Worm (Caenorhabditis elegans): ENCODE measurements around the gene C35D10.1.

ce11 chrIII:4917077-4917476 lies 37.5 kb downstream of the C35D10.1 start, which contains the start of gene rars-1:
- TF ChIP-seq fos-1 (tag; optimal IDR thresholded peaks at IDR 0.05), result no peak
- no peak for TF ChIP-seq ceh-16 (tag; optimal IDR thresholded peaks at IDR 0.05)
- TF ChIP-seq mab-5 (tag; optimal IDR thresholded peaks at IDR 0.05), result no peak

All from whole organism, L2 larva.